Fruit fly (Drosophila melanogaster): ENCODE measurements around the gene CG5382.

CG5382 gene

DNA sequence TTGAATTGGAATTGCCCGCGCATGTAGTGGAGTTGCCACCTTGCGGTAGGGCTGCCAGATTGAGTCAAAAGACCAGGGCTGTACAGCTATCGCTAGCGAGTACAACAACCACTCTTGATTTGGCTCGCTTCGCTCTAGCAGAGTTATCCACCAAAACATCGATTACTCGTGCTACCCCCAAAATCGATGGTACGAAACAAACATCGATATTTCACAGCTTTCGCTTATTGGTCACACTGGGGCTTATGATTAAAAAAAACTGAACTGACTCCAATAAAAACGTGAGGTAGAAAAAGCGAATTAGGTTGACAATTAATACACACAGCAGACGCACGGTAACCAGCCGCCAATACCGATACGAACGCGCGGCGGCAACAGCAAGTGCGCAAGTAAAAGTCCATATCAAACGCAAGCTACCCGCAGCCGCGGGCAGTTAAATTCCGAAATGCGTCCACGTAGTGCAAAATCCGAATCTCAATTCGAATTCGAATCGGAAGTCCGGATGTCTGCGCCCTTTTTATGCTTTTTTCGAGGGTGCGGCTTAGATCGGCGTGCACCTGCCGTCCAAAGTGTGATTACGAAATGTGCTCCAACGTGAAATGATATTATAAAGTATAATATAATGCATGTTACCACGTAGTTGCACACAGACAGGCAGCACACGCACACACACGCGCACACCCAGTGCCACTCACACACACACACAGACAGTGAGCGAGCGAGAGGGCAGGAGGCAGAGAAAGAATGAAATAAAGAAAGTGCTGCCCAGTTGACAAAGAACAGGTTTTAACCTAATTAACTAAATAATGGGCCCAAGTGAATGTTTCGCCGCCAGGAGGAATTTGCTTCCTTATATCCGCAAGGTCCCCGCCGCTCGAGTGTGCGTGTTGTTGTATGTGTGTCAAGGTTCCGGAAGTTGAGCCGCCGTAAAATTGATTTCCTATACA is 9.0 kb downstream of the CG5382 start, which contains the start of gene Sar1:
TSS of gene Sar1 (plus strand) at position 222 of the 947 bp plus-strand sequence.
- TF ChIP-seq pad (GFP tag; optimal IDR thresholded peaks at IDR 0.05) (peak; percentile 26), CG7101 (tag; optimal IDR thresholded peaks at IDR 0.05) (peak; percentile 13), Mnt (GFP tag; optimal IDR thresholded peaks at IDR 0.05) (peak; percentile 36), bab1 (GFP tag; optimal IDR thresholded peaks at IDR 0.05) (peak; percentile 46), CG7045 (GFP tag; optimal IDR thresholded peaks at IDR 0.05) (no peak), CG12768 (GFP tag; optimal IDR thresholded peaks at IDR 0.05) (peak; percentile 47), cnc (optimal IDR thresholded peaks at IDR 0.05) (no peak), CG5204 (GFP tag; optimal IDR thresholded peaks at IDR 0.05) (no peak), Clk (GFP tag; optimal IDR thresholded peaks at IDR 0.05) (peak; percentile 21), kay (GFP tag; ENCODE audit: borderline replicate concordance) (no peak), CG33017 (tag; optimal IDR thresholded peaks at IDR 0.05) (no peak), Crg-1 (GFP tag; optimal IDR thresholded peaks at IDR 0.05) (peak; percentile 18), CG1620 (GFP tag; optimal IDR thresholded peaks at IDR 0.05) (peak; percentile 58), Hr96 (GFP tag; optimal IDR thresholded peaks at IDR 0.05) (no peak), ovo (GFP tag; optimal IDR thresholded peaks at IDR 0.05) (no peak), tj (GFP tag; optimal IDR thresholded peaks at IDR 0.05) (no peak), CG14711 (tag; optimal IDR thresholded peaks at IDR 0.05) (no peak), CG11617 (GFP tag; optimal IDR thresholded peaks at IDR 0.05) (peak; percentile 21), toe (GFP tag; optimal IDR thresholded peaks at IDR 0.05) (no peak), cic (GFP tag; optimal IDR thresholded peaks at IDR 0.05) (peak; percentile 61)

DNA sequence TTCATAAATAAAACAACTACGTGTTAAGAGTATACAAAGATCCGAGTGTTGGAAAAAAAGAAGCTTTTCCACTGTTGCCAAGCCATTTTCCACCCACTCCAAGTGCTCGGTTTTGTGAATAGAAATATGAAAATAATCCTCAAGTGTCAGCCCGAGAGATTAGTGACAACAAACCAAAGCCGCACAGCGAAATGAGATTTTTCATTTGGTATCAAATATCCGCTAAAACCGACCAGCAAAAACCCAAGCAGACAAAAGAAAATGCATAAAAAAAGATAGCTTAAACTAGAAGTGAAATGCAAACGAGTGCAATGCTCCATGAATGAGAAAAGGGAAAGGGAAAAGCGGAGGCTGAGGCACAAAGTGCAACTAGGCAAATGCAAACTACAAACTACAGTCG is 14.4 kb downstream of the CG5382 start, which contains the start of gene rdhB:
TSS of gene rdhB (plus strand) at position 301 of the 400 bp plus-strand sequence.
- no peak for TF ChIP-seq Mnt (GFP tag; optimal IDR thresholded peaks at IDR 0.05)
- no peak for TF ChIP-seq Clk (GFP tag; optimal IDR thresholded peaks at IDR 0.05)
- TF ChIP-seq CG7101 (tag; optimal IDR thresholded peaks at IDR 0.05), result no peak
- no peak for TF ChIP-seq toe (GFP tag; optimal IDR thresholded peaks at IDR 0.05)
- TF ChIP-seq CG1620 (GFP tag; optimal IDR thresholded peaks at IDR 0.05), result no peak
- no peak for TF ChIP-seq cnc (optimal IDR thresholded peaks at IDR 0.05)
- TF ChIP-seq CG33017 (tag; optimal IDR thresholded peaks at IDR 0.05), result no peak
- TF ChIP-seq bab1 (GFP tag; optimal IDR thresholded peaks at IDR 0.05), result no peak
- TF ChIP-seq Hr96 (GFP tag; optimal IDR thresholded peaks at IDR 0.05), result no peak
- no peak for TF ChIP-seq pad (GFP tag; optimal IDR thresholded peaks at IDR 0.05)
- TF ChIP-seq CG11617 (GFP tag; optimal IDR thresholded peaks at IDR 0.05), result no peak
- TF ChIP-seq ovo (GFP tag; optimal IDR thresholded peaks at IDR 0.05), result no peak
- TF ChIP-seq kay (GFP tag; ENCODE audit: borderline replicate concordance), result no peak
- no peak for TF ChIP-seq cic (GFP tag; optimal IDR thresholded peaks at IDR 0.05)
- no peak for TF ChIP-seq CG14711 (tag; optimal IDR thresholded peaks at IDR 0.05)

DNA sequence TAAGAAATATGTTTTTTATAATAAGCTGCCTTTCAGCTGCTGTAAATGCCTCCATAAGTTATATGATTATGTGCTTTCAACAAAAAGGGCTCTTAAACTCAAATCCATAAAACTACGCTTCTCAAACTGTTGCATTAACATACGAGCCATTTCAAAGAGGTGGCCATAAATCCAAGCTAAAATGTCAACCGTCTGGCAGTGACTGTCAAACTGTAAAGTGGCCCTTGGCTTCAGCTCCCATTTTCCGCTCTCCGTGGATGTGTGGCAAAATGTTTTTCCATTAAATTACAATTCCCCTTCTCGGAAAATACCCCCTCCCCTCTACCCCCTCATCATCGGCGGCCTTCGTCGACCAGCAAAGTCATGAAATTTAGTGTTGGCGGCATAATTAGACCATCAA is 23.1 kb downstream of the CG5382 start:
- TF ChIP-seq Crg-1 (GFP tag; optimal IDR thresholded peaks at IDR 0.05), result no peak
- TF ChIP-seq CG7045 (GFP tag; optimal IDR thresholded peaks at IDR 0.05), result no peak
- TF ChIP-seq Clk (GFP tag; optimal IDR thresholded peaks at IDR 0.05), result no peak
- TF ChIP-seq cnc (optimal IDR thresholded peaks at IDR 0.05), result no peak
- TF ChIP-seq CG12768 (GFP tag; optimal IDR thresholded peaks at IDR 0.05), result no peak
- TF ChIP-seq kay (GFP tag; ENCODE audit: borderline replicate concordance), result no peak

DNA sequence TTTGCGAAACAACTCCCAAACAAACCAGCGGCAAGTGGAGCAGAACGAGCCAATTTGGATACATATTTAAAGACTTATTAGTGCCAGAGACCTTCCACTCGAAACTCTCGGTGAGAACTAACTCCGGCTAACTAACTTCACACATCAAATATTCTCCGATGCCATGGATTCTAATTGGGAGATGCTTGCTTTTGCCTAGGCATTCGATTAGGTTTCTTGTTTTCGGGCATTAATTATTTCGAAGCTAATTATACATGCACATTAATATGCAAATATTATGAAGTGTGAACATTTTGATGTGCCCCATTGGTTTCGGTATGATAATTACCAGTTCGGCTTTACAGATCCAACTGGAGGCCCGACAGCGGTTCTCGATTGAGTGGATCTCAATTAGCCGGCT is 23.6 kb downstream of the CG5382 start, which contains the start of gene CG5386:
TSS of gene CG5386 (minus strand) at position 101 of the 400 bp plus-strand sequence.
- TF ChIP-seq CG33017 (tag; optimal IDR thresholded peaks at IDR 0.05) (no peak), Crg-1 (GFP tag; optimal IDR thresholded peaks at IDR 0.05) (no peak), bab1 (GFP tag; optimal IDR thresholded peaks at IDR 0.05) (no peak), CG11617 (GFP tag; optimal IDR thresholded peaks at IDR 0.05) (no peak), CG5204 (GFP tag; optimal IDR thresholded peaks at IDR 0.05) (no peak), toe (GFP tag; optimal IDR thresholded peaks at IDR 0.05) (no peak), pad (GFP tag; optimal IDR thresholded peaks at IDR 0.05) (no peak), CG7045 (GFP tag; optimal IDR thresholded peaks at IDR 0.05) (no peak), CG12768 (GFP tag; optimal IDR thresholded peaks at IDR 0.05) (no peak)

DNA sequence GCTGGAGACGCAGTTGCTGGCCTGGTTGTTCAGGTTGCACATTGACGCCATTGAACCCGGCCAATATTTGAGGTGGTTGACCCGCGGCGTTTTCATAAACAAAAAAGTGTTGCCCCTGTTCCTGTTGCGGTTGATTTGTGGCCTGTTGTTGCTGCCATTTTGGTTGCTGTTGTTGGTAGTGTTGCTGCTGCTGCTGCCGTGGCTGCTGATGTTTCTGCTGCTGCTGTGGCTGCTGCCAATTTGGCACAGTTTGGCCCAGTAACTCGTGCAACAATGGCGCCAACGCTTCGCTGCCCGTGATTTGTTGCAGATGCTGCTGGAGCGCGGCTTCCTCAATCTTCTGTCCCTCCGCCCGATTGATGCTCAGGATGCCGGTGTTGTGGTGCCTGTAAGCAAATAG is 24.1 kb downstream of the CG5382 start:
- TF ChIP-seq Hr96 (GFP tag; optimal IDR thresholded peaks at IDR 0.05), result no peak
- no peak for TF ChIP-seq CG7101 (tag; optimal IDR thresholded peaks at IDR 0.05)
- TF ChIP-seq ovo (GFP tag; optimal IDR thresholded peaks at IDR 0.05), result no peak
- TF ChIP-seq CG11617 (GFP tag; optimal IDR thresholded peaks at IDR 0.05), result no peak
- no peak for TF ChIP-seq CG1620 (GFP tag; optimal IDR thresholded peaks at IDR 0.05)
- TF ChIP-seq Crg-1 (GFP tag; optimal IDR thresholded peaks at IDR 0.05), result no peak
- TF ChIP-seq CG12768 (GFP tag; optimal IDR thresholded peaks at IDR 0.05), result no peak
- TF ChIP-seq CG7045 (GFP tag; optimal IDR thresholded peaks at IDR 0.05), result no peak
- TF ChIP-seq cnc (optimal IDR thresholded peaks at IDR 0.05), result no peak
- no peak for TF ChIP-seq cic (GFP tag; optimal IDR thresholded peaks at IDR 0.05)
- TF ChIP-seq pad (GFP tag; optimal IDR thresholded peaks at IDR 0.05), result no peak
- no peak for TF ChIP-seq toe (GFP tag; optimal IDR thresholded peaks at IDR 0.05)
- TF ChIP-seq Mnt (GFP tag; optimal IDR thresholded peaks at IDR 0.05), result no peak
- no peak for TF ChIP-seq bab1 (GFP tag; optimal IDR thresholded peaks at IDR 0.05)
- TF ChIP-seq Clk (GFP tag; optimal IDR thresholded peaks at IDR 0.05), result no peak
- TF ChIP-seq CG14711 (tag; optimal IDR thresholded peaks at IDR 0.05), result no peak
- no peak for TF ChIP-seq CG33017 (tag; optimal IDR thresholded peaks at IDR 0.05)
- no peak for TF ChIP-seq CG5204 (GFP tag; optimal IDR thresholded peaks at IDR 0.05)
- no peak for TF ChIP-seq kay (GFP tag; ENCODE audit: borderline replicate concordance)

DNA sequence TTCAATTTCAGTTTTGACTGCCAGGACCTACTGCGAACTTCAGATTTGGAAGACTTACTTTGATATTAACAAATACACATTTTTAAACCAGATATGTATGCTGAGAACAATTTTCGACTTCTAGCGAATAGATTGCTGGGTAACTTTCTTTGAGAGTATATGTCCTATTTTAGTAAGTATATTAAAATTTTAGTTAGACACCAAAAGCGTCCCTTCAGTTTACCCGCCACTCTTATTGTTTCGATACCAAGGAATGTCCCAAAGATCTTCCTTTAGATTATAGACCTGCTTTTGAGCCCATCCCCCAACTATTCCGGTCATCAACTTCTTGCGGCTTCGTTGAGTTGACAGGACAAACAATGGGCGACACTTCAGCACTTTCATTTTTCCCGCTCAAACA is 25.6 kb downstream of the CG5382 start, which contains the start of gene CG5388:
TSS of gene CG5388 (minus strand) at position 101 of the 400 bp plus-strand sequence.
- no peak for TF ChIP-seq pad (GFP tag; optimal IDR thresholded peaks at IDR 0.05)
- no peak for TF ChIP-seq tj (GFP tag; optimal IDR thresholded peaks at IDR 0.05)
- no peak for TF ChIP-seq ovo (GFP tag; optimal IDR thresholded peaks at IDR 0.05)
- no peak for TF ChIP-seq Crg-1 (GFP tag; optimal IDR thresholded peaks at IDR 0.05)
- no peak for TF ChIP-seq toe (GFP tag; optimal IDR thresholded peaks at IDR 0.05)
- no peak for TF ChIP-seq CG1620 (GFP tag; optimal IDR thresholded peaks at IDR 0.05)
- TF ChIP-seq CG11617 (GFP tag; optimal IDR thresholded peaks at IDR 0.05), result no peak
- TF ChIP-seq CG33017 (tag; optimal IDR thresholded peaks at IDR 0.05), result no peak
- no peak for TF ChIP-seq cnc (optimal IDR thresholded peaks at IDR 0.05)
- no peak for TF ChIP-seq CG7101 (tag; optimal IDR thresholded peaks at IDR 0.05)
- TF ChIP-seq CG12768 (GFP tag; optimal IDR thresholded peaks at IDR 0.05), result no peak
- TF ChIP-seq CG7045 (GFP tag; optimal IDR thresholded peaks at IDR 0.05), result no peak
- TF ChIP-seq CG14711 (tag; optimal IDR thresholded peaks at IDR 0.05), result no peak
- TF ChIP-seq bab1 (GFP tag; optimal IDR thresholded peaks at IDR 0.05), result no peak
- no peak for TF ChIP-seq Mnt (GFP tag; optimal IDR thresholded peaks at IDR 0.05)
- no peak for TF ChIP-seq kay (GFP tag; ENCODE audit: borderline replicate concordance)
- no peak for TF ChIP-seq cic (GFP tag; optimal IDR thresholded peaks at IDR 0.05)
- TF ChIP-seq Clk (GFP tag; optimal IDR thresholded peaks at IDR 0.05), result no peak

Data from whole organism, adult.